Worm (Caenorhabditis elegans): ENCODE measurements around the gene srw-135.

The srw-135 gene

ce11 chrV:3011394-3011793, at the start of gene srw-135:
TSS of gene srw-135 (minus strand) at chrV:3011494.
- TF ChIP-seq klf-2 (GFP tag; conservative IDR thresholded peaks at IDR 0.05) (no peak), flt-1 (GFP tag; IDR thresholded peaks at IDR 0.05) (no peak), tab-1 (GFP tag; IDR thresholded peaks at IDR 0.05) (no peak), T22C8.4 (GFP tag; IDR thresholded peaks at IDR 0.05) (no peak), cog-1 (tag; optimal IDR thresholded peaks at IDR 0.05) (no peak), ref-1 (GFP tag; conservative IDR thresholded peaks at IDR 0.05) (no peak), med-1 (GFP tag; optimal IDR thresholded peaks at IDR 0.05; ENCODE audit: insufficient read depth) (no peak), ztf-23 (GFP tag; IDR thresholded peaks at IDR 0.05) (no peak), ztf-29 (GFP tag; IDR thresholded peaks at IDR 0.05) (no peak)

ce11 chrV:3058996-3059395, 47.7 kb upstream of the srw-135 start, which contains the start of gene str-244:
TSS of gene str-244 (minus strand) at chrV:3059096.
- no peak for TF ChIP-seq cog-1 (tag; optimal IDR thresholded peaks at IDR 0.05)
- TF ChIP-seq flt-1 (GFP tag; IDR thresholded peaks at IDR 0.05), result no peak
- no peak for TF ChIP-seq med-1 (GFP tag; optimal IDR thresholded peaks at IDR 0.05; ENCODE audit: insufficient read depth)
- TF ChIP-seq ztf-23 (GFP tag; IDR thresholded peaks at IDR 0.05), result no peak
- TF ChIP-seq klf-2 (GFP tag; conservative IDR thresholded peaks at IDR 0.05), result no peak
- TF ChIP-seq ref-1 (GFP tag; conservative IDR thresholded peaks at IDR 0.05), result no peak
- TF ChIP-seq tab-1 (GFP tag; IDR thresholded peaks at IDR 0.05), result no peak
- no peak for TF ChIP-seq ztf-29 (GFP tag; IDR thresholded peaks at IDR 0.05)
- TF ChIP-seq T22C8.4 (GFP tag; IDR thresholded peaks at IDR 0.05), result no peak

ce11 chrV:3054254-3054653, 43.0 kb upstream of the srw-135 start, which contains the start of gene C50H11.8:
TSS of gene C50H11.8 (plus strand) at chrV:3054554.
- TF ChIP-seq ref-1 (GFP tag; conservative IDR thresholded peaks at IDR 0.05), result no peak
- TF ChIP-seq ztf-23 (GFP tag; IDR thresholded peaks at IDR 0.05), result no peak
- no peak for TF ChIP-seq klf-2 (GFP tag; conservative IDR thresholded peaks at IDR 0.05)
- TF ChIP-seq T22C8.4 (GFP tag; IDR thresholded peaks at IDR 0.05), result no peak

DNA sequence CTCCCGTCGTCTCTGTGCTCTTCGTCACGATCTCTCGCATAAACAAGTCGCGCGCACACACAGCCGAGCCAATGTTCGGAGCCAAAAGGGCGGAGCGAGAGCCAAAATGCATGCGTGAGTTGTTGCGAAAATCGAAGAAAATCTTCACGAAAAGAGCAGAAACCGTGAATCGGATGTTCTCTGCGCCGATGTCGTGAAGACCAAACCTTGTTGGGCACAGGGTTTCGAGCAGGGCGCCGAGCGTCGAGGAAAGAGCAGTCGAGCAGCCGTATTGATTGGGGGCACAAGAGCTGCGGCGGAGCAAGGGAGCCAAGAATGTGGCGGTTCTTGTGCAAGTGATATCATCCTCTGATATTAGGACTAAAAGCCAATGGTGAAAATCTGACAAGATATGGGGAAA, 35.1 kb upstream of the srw-135 start:
- TF ChIP-seq T22C8.4 (GFP tag; IDR thresholded peaks at IDR 0.05), result no peak
- TF ChIP-seq ztf-29 (GFP tag; IDR thresholded peaks at IDR 0.05), result no peak
- no peak for TF ChIP-seq flt-1 (GFP tag; IDR thresholded peaks at IDR 0.05)
- TF ChIP-seq cog-1 (tag; optimal IDR thresholded peaks at IDR 0.05), result no peak
- no peak for TF ChIP-seq klf-2 (GFP tag; conservative IDR thresholded peaks at IDR 0.05)
- TF ChIP-seq tab-1 (GFP tag; IDR thresholded peaks at IDR 0.05), result no peak
- TF ChIP-seq ztf-23 (GFP tag; IDR thresholded peaks at IDR 0.05), result no peak
- TF ChIP-seq ref-1 (GFP tag; conservative IDR thresholded peaks at IDR 0.05), result no peak
- no peak for TF ChIP-seq med-1 (GFP tag; optimal IDR thresholded peaks at IDR 0.05; ENCODE audit: insufficient read depth)

DNA sequence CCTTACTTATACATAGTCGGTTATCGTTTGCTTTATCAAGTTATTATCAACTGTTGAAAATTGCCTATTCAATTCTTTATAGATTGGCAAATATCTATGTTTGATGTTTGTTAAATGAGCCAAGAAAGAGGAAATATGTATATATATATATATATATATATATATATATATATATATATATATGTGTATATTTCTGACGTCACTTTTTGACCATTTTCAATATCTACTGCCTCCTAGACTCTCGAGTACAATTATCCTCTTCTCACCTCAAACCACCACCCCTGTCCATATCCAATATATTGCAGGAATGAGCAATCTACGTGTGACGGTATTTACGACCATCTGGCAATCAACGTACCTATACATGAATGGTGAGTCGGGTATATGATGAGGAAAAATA, 33.5 kb upstream of the srw-135 start, which contains the start of gene F59D6.1:
F59D6.1 (plus strand) TSS at position 301 of the 400 bp plus-strand sequence.
- TF ChIP-seq cog-1 (tag; optimal IDR thresholded peaks at IDR 0.05), result no peak
- no peak for TF ChIP-seq flt-1 (GFP tag; IDR thresholded peaks at IDR 0.05)
- TF ChIP-seq ztf-29 (GFP tag; IDR thresholded peaks at IDR 0.05), result no peak
- TF ChIP-seq klf-2 (GFP tag; conservative IDR thresholded peaks at IDR 0.05), result no peak
- no peak for TF ChIP-seq ref-1 (GFP tag; conservative IDR thresholded peaks at IDR 0.05)
- TF ChIP-seq med-1 (GFP tag; optimal IDR thresholded peaks at IDR 0.05; ENCODE audit: insufficient read depth), result no peak
- no peak for TF ChIP-seq ztf-23 (GFP tag; IDR thresholded peaks at IDR 0.05)
- no peak for TF ChIP-seq T22C8.4 (GFP tag; IDR thresholded peaks at IDR 0.05)

DNA sequence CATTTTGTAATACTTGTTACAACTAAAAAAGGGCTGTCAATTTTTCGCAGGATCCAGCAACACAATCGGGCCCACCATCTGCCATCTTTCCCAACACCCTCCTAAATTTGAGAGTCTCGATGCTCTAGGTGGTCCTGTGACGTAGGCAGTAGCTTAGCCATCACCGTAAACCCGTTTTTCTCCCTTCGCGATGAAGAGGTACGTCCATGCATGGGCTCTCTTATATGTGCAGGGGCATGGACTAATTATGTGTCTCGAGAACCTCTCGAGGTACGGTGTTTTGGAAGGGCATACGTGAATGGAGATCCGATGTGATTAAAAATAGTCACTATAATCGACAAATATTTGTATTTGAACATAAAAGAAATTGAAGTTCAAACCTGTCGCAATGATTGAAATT, 29.6 kb upstream of the srw-135 start:
- no peak for TF ChIP-seq ztf-29 (GFP tag; IDR thresholded peaks at IDR 0.05)
- TF ChIP-seq ref-1 (GFP tag; conservative IDR thresholded peaks at IDR 0.05), result no peak

DNA sequence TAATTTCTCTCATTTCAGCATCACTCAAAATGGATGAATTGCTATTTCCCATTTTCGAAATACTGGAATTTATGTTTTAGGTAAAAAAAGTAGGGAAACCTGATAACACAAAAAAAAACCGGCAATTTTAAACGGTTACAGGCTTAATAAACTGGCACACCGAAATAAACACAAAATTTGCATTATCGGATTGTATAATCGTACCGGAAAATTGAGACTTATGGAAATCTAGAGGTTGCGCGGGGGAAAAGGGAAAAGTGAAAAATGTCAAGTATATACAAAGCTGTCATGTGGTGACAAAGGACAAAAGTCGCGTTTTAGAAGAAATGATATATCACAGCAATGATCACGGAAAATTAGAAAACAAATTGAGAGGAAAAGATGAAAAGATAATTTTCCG, 28.0 kb upstream of the srw-135 start, which contains the start of gene chpf-2:
chpf-2 (minus strand) TSS at position 101 of the 400 bp plus-strand sequence.
- TF ChIP-seq ztf-23 (GFP tag; IDR thresholded peaks at IDR 0.05) (no peak), ztf-29 (GFP tag; IDR thresholded peaks at IDR 0.05) (no peak), klf-2 (GFP tag; conservative IDR thresholded peaks at IDR 0.05) (no peak), flt-1 (GFP tag; IDR thresholded peaks at IDR 0.05) (no peak), cog-1 (tag; optimal IDR thresholded peaks at IDR 0.05) (no peak), tab-1 (GFP tag; IDR thresholded peaks at IDR 0.05) (no peak), ref-1 (GFP tag; conservative IDR thresholded peaks at IDR 0.05) (no peak), med-1 (GFP tag; optimal IDR thresholded peaks at IDR 0.05; ENCODE audit: insufficient read depth) (no peak), T22C8.4 (GFP tag; IDR thresholded peaks at IDR 0.05) (no peak)

- TF ChIP-seq tab-1 (GFP tag; IDR thresholded peaks at IDR 0.05) (no peak), cog-1 (tag; optimal IDR thresholded peaks at IDR 0.05) (no peak), flt-1 (GFP tag; IDR thresholded peaks at IDR 0.05) (no peak), ztf-29 (GFP tag; IDR thresholded peaks at IDR 0.05) (no peak), klf-2 (GFP tag; conservative IDR thresholded peaks at IDR 0.05) (no peak), ref-1 (GFP tag; conservative IDR thresholded peaks at IDR 0.05) (no peak)
These were observed 26.8 kb upstream of the srw-135 start for ce11 chrV:3038058-3038457.

ce11 chrV:3034236-3034635, 22.9 kb upstream of the srw-135 start, which contains the start of gene srw-8:
TSS of gene srw-8 (minus strand) at chrV:3034336.
- TF ChIP-seq tab-1 (GFP tag; IDR thresholded peaks at IDR 0.05) (no peak), ztf-23 (GFP tag; IDR thresholded peaks at IDR 0.05) (no peak), T22C8.4 (GFP tag; IDR thresholded peaks at IDR 0.05) (no peak), ref-1 (GFP tag; conservative IDR thresholded peaks at IDR 0.05) (no peak), klf-2 (GFP tag; conservative IDR thresholded peaks at IDR 0.05) (no peak), cog-1 (tag; optimal IDR thresholded peaks at IDR 0.05) (no peak), ztf-29 (GFP tag; IDR thresholded peaks at IDR 0.05) (no peak), med-1 (GFP tag; optimal IDR thresholded peaks at IDR 0.05; ENCODE audit: insufficient read depth) (no peak), flt-1 (GFP tag; IDR thresholded peaks at IDR 0.05) (no peak)

- TF ChIP-seq T22C8.4 (GFP tag; IDR thresholded peaks at IDR 0.05), result no peak
- TF ChIP-seq ztf-29 (GFP tag; IDR thresholded peaks at IDR 0.05), result no peak
- no peak for TF ChIP-seq cog-1 (tag; optimal IDR thresholded peaks at IDR 0.05)
- no peak for TF ChIP-seq ref-1 (GFP tag; conservative IDR thresholded peaks at IDR 0.05)
- TF ChIP-seq tab-1 (GFP tag; IDR thresholded peaks at IDR 0.05), result no peak
- no peak for TF ChIP-seq ztf-23 (GFP tag; IDR thresholded peaks at IDR 0.05)
- no peak for TF ChIP-seq klf-2 (GFP tag; conservative IDR thresholded peaks at IDR 0.05)
- TF ChIP-seq flt-1 (GFP tag; IDR thresholded peaks at IDR 0.05), result no peak
- no peak for TF ChIP-seq med-1 (GFP tag; optimal IDR thresholded peaks at IDR 0.05; ENCODE audit: insufficient read depth)
These were observed 21.0 kb upstream of the srw-135 start, which contains the start of gene irld-38 for ce11 chrV:3032343-3032742. TSS of gene irld-38 (minus strand) at chrV:3032443.

All from whole organism, midembryonic.